Worm (Caenorhabditis elegans): ENCODE results near the gene T28D9.1.

The T28D9.1 gene

ce11 chrII:6491817-6492452 is at the start of gene T28D9.1, which contains the start of gene T28D9.11 (continued):
- TF ChIP-seq ceh-90 (tag; optimal IDR thresholded peaks at IDR 0.05) = no peak
- TF ChIP-seq pag-3 (tag; optimal IDR thresholded peaks at IDR 0.05; ENCODE audit: borderline replicate concordance, insufficient read depth) = no peak
- TF ChIP-seq aha-1 (tag; optimal IDR thresholded peaks at IDR 0.05) = no peak
- no peak for TF ChIP-seq nhr-12 (tag; optimal IDR thresholded peaks at IDR 0.05)
- TF ChIP-seq nhr-71 (tag; optimal IDR thresholded peaks at IDR 0.05) = peak; percentile 55
- TF ChIP-seq nhr-76 (tag; optimal IDR thresholded peaks at IDR 0.05) = no peak
- no peak for TF ChIP-seq isw-1 (GFP tag; IDR thresholded peaks at IDR 0.05)
- TF ChIP-seq efl-1 (optimal IDR thresholded peaks at IDR 0.05) = peak; percentile 38 to 55
- peak in 1 of 2 experiments; percentile 32 for TF ChIP-seq efl-1 (GFP tag; optimal IDR thresholded peaks at IDR 0.05 in 1 of 2)
- peak; percentile 32 for TF ChIP-seq nhr-20 (tag; optimal IDR thresholded peaks at IDR 0.05)
- peak; percentile 30 for TF ChIP-seq mep-1 (tag; optimal IDR thresholded peaks at IDR 0.05)
- TF ChIP-seq snpc-4 (tag; optimal IDR thresholded peaks at IDR 0.05) = peak; percentile 80
- TF ChIP-seq jun-1 (tag; optimal IDR thresholded peaks at IDR 0.05) = no peak
- no peak for TF ChIP-seq nhr-84 (tag; optimal IDR thresholded peaks at IDR 0.05)
- TF ChIP-seq dsc-1 (tag; optimal IDR thresholded peaks at IDR 0.05) = peak; percentile 18
- TF ChIP-seq unc-98 (GFP tag; IDR thresholded peaks at IDR 0.05) = no peak
- TF ChIP-seq blmp-1 (tag; optimal IDR thresholded peaks at IDR 0.05) = no peak
- TF ChIP-seq C04F5.9 (tag; optimal IDR thresholded peaks at IDR 0.05) = no peak
- peak; percentile 12 for TF ChIP-seq C16A3.4 (tag; optimal IDR thresholded peaks at IDR 0.05)
- TF ChIP-seq hlh-4 (tag; optimal IDR thresholded peaks at IDR 0.05) = no peak
- TF ChIP-seq dpl-1 (GFP tag; optimal IDR thresholded peaks at IDR 0.05) = peak in 2 of 3 experiments; percentile 4 to 50
- TF ChIP-seq ceh-88 (GFP tag; IDR thresholded peaks at IDR 0.05) = no peak
- no peak for TF ChIP-seq efl-3 (GFP tag; optimal IDR thresholded peaks at IDR 0.05)
- no peak for TF ChIP-seq Y116A8C.19 (tag; optimal IDR thresholded peaks at IDR 0.05; ENCODE audit: borderline replicate concordance)
- no peak for TF ChIP-seq ceh-8 (GFP tag; optimal IDR thresholded peaks at IDR 0.05)
- no peak for TF ChIP-seq lin-15B (tag; optimal IDR thresholded peaks at IDR 0.05)
- no peak for TF ChIP-seq sox-4 (tag; optimal IDR thresholded peaks at IDR 0.05)
- TF ChIP-seq irx-1 (tag; optimal IDR thresholded peaks at IDR 0.05) = no peak
- no peak for TF ChIP-seq lir-3 (tag; optimal IDR thresholded peaks at IDR 0.05; ENCODE audit: poor library complexity)
- TF ChIP-seq swsn-7 (tag; optimal IDR thresholded peaks at IDR 0.05) = peak; percentile 49
- TF ChIP-seq C34B4.2 (tag; optimal IDR thresholded peaks at IDR 0.05) = no peak
- TF ChIP-seq ztf-4 (tag; optimal IDR thresholded peaks at IDR 0.05) = peak; percentile 23
- no peak for TF ChIP-seq fos-1 (tag; optimal IDR thresholded peaks at IDR 0.05)

ce11 chrII:6443710-6444109 is 48.5 kb upstream of the T28D9.1 start, which contains the start of gene K06A1.2:
Gene K06A1.2 (plus strand): TSS chrII:6444010.
- no peak for TF ChIP-seq ztf-11 (tag; optimal IDR thresholded peaks at IDR 0.05)
- no peak for TF ChIP-seq nhr-19 (GFP tag; conservative IDR thresholded peaks at IDR 0.05)
- TF ChIP-seq mdl-1 (tag; optimal IDR thresholded peaks at IDR 0.05) = no peak
- TF ChIP-seq hlh-4 (tag; optimal IDR thresholded peaks at IDR 0.05) = no peak
- TF ChIP-seq alr-1 (tag; optimal IDR thresholded peaks at IDR 0.05; ENCODE audit: borderline replicate concordance) = no peak
- TF ChIP-seq ceh-90 (tag; optimal IDR thresholded peaks at IDR 0.05) = no peak
- TF ChIP-seq hlh-17 (GFP tag; optimal IDR thresholded peaks at IDR 0.05; ENCODE audit: borderline replicate concordance) = no peak
- no peak for TF ChIP-seq Y116A8C.19 (tag; optimal IDR thresholded peaks at IDR 0.05; ENCODE audit: borderline replicate concordance)
- no peak for TF ChIP-seq nhr-12 (tag; optimal IDR thresholded peaks at IDR 0.05)
- no peak for TF ChIP-seq grh-1 (GFP tag; IDR thresholded peaks at IDR 0.05)
- TF ChIP-seq nhr-20 (tag; optimal IDR thresholded peaks at IDR 0.05) = no peak
- no peak for TF ChIP-seq aly-2 (tag; optimal IDR thresholded peaks at IDR 0.05)
- TF ChIP-seq nhr-237 (tag; optimal IDR thresholded peaks at IDR 0.05) = no peak

Measured in whole organism, L1 larva.